Fruit fly (Drosophila melanogaster): ENCODE data around the gene Ccp84Ac.

DNA sequence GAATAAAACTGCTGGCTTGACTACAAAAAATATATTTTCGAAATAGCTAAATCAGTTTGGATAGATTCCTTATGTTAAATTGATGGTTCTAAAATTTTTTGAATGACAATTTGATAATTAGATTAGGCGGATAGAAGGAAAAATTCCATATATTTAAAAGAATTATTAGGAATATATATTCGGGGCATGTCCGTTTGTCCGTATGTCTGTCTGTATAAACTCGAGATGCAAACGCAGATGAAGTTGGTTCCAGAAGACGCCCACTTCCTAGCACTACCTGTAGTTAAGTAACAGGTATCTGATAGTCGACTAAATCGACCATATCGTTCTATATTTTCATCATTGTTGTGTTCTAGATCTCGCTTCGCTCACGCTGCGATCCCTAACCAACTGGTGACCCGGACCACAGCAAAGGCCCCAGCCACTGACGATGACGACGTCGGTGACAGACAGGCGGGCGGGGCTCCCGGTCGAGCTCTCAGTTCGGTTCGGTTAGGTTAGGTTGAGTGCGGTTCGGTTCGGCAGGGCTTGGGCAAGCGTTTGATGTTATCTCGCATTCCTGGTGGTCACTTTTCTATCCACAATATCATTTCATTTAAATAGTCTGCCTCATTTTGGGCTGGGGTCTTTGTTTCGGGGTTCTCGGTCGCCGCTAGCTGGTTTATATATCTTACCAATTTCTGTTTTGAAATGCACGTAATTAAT is 23.6 kb downstream of the Ccp84Ac start:
- TF ChIP-seq Snoo (tag; optimal IDR thresholded peaks at IDR 0.05) (no peak), Ets98B (GFP tag; IDR thresholded peaks at IDR 0.05) (no peak), CG8301 (tag; optimal IDR thresholded peaks at IDR 0.05) (no peak), Pif1A (GFP tag; optimal IDR thresholded peaks at IDR 0.05) (no peak), EcR (GFP tag; optimal IDR thresholded peaks at IDR 0.05) (no peak), gl (tag; optimal IDR thresholded peaks at IDR 0.05) (no peak), CG14655 (GFP tag; optimal IDR thresholded peaks at IDR 0.05) (no peak), CG12605 (GFP tag; IDR thresholded peaks at IDR 0.05) (no peak), CG17806 (tag; optimal IDR thresholded peaks at IDR 0.05) (no peak), CG4496 (GFP tag; IDR thresholded peaks at IDR 0.05) (no peak), CG15710 (tag; optimal IDR thresholded peaks at IDR 0.05) (no peak), D1 (tag; optimal IDR thresholded peaks at IDR 0.05) (no peak), Pif1B (GFP tag; optimal IDR thresholded peaks at IDR 0.05) (no peak)
